Worm (Caenorhabditis elegans) whole organism, mixed stage, embryonic: ENCODE measurements around the gene F37A8.5.

Source experiments
- M03D4.4 ChIP-seq: sonication (generic microtip); optimal IDR thresholded peaks from 2 replicates; lab custom pipeline; 2017; ENCODE audit warnings: mild to moderate bottlenecking, missing genetic modification characterization, missing compliant biosample characterization
- bed-3 ChIP-seq: fragments of 200-800 bp; sonication (Bioruptor generic); optimal IDR thresholded peaks from 3 replicates; lab custom pipeline; 2018; ENCODE audit warnings: mild to moderate bottlenecking, missing genetic modification characterization, moderate library complexity, missing compliant biosample characterization
- blmp-1 ChIP-seq: fragments of 150-350 bp; optimal IDR thresholded peaks from 2 replicates; lab custom pipeline; 2014; ENCODE audit warnings: missing biosample characterization, missing genetic modification characterization
- ceh-39 ChIP-seq: fragments of 150-350 bp; optimal IDR thresholded peaks from 2 replicates; lab custom pipeline; 2014; ENCODE audit warnings: missing biosample characterization, missing genetic modification characterization
- ceh-43 ChIP-seq: fragments of 200-800 bp; sonication (Bioruptor generic); optimal IDR thresholded peaks from 2 replicates; lab custom pipeline; 2018; ENCODE audit warnings: mild to moderate bottlenecking, missing genetic modification characterization, moderate library complexity, missing compliant biosample characterization
- ceh-83 ChIP-seq: fragments of 200-800 bp; sonication (Bioruptor generic); optimal IDR thresholded peaks from 2 replicates; lab custom pipeline; 2018; ENCODE audit warnings: mild to moderate bottlenecking, missing genetic modification characterization, missing compliant biosample characterization
- ces-1 ChIP-seq: fragments of 150-350 bp; optimal IDR thresholded peaks from 2 replicates; lab custom pipeline; 2014; ENCODE audit warnings: missing biosample characterization, missing genetic modification reagents, missing genetic modification characterization
- cnd-1 ChIP-seq: fragments of 200-800 bp; sonication (Bioruptor generic); optimal IDR thresholded peaks from 2 replicates; lab custom pipeline; 2018; ENCODE audit warnings: mild to moderate bottlenecking, missing genetic modification characterization, missing compliant biosample characterization
- drap-1 ChIP-seq: fragments of 200-800 bp; sonication (Bioruptor generic); optimal IDR thresholded peaks from 3 replicates; lab custom pipeline; 2018; ENCODE audit warnings: mild to moderate bottlenecking, missing genetic modification characterization, missing compliant biosample characterization
- elt-1 ChIP-seq: sonication (generic microtip); optimal IDR thresholded peaks from 2 replicates; lab custom pipeline; 2017; ENCODE audit warnings: missing genetic modification characterization, mild to moderate bottlenecking, missing compliant biosample characterization, antibody characterized with exemption, moderate library complexity, borderline replicate concordance; ENCODE audit not compliant: insufficient read depth
- elt-3 ChIP-seq: fragments of 150-350 bp; optimal IDR thresholded peaks from 2 replicates; lab custom pipeline; 2014; ENCODE audit warnings: missing biosample characterization, missing genetic modification characterization
- flh-1 ChIP-seq: fragments of 200-800 bp; sonication (Bioruptor generic); optimal IDR thresholded peaks from 2 replicates; lab custom pipeline; 2018; ENCODE audit warnings: mild to moderate bottlenecking, missing genetic modification characterization, moderate library complexity, missing compliant biosample characterization
- ham-2 ChIP-seq: fragments of 200-800 bp; sonication (Bioruptor generic); optimal IDR thresholded peaks from 2 replicates; lab custom pipeline; 2018; ENCODE audit warnings: mild to moderate bottlenecking, missing genetic modification characterization, missing compliant biosample characterization
- hlh-1 ChIP-seq: fragments of 150-350 bp; optimal IDR thresholded peaks from 2 replicates; lab custom pipeline; 2014; ENCODE audit warnings: missing biosample characterization, missing genetic modification reagents, missing genetic modification characterization
- lin-13 ChIP-seq: fragments of 150-350 bp; optimal IDR thresholded peaks from 2 replicates; lab custom pipeline; 2014; ENCODE audit warnings: missing biosample characterization, missing genetic modification characterization
- lin-32 ChIP-seq: fragments of 200-800 bp; sonication (Bioruptor generic); optimal IDR thresholded peaks from 2 replicates; lab custom pipeline; 2018; ENCODE audit warnings: mild to moderate bottlenecking, missing genetic modification characterization, missing compliant biosample characterization
- lsy-2 ChIP-seq: fragments of 150-350 bp; optimal IDR thresholded peaks from 2 replicates; lab custom pipeline; 2014; ENCODE audit warnings: missing biosample characterization, missing genetic modification characterization
- mab-5 ChIP-seq: fragments of 150-350 bp; optimal IDR thresholded peaks from 2 replicates; lab custom pipeline; 2014; ENCODE audit warnings: missing biosample characterization, missing genetic modification characterization
- mep-1 ChIP-seq: fragments of 150-350 bp; optimal IDR thresholded peaks from 2 replicates; lab custom pipeline; 2017; ENCODE audit warnings: missing biosample characterization, missing genetic modification reagents, missing genetic modification characterization, inconsistent platforms
- mls-2 ChIP-seq: sonication (generic microtip); optimal IDR thresholded peaks from 2 replicates; lab custom pipeline; 2016; ENCODE audit warnings: mild to moderate bottlenecking, missing genetic modification characterization, moderate library complexity, missing compliant biosample characterization
- nhr-12 ChIP-seq: fragments of 150-350 bp; optimal IDR thresholded peaks from 2 replicates; lab custom pipeline; 2014; ENCODE audit warnings: missing biosample characterization, missing genetic modification characterization
- nhr-2 ChIP-seq: fragments of 150-350 bp; optimal IDR thresholded peaks from 2 replicates; lab custom pipeline; 2014; ENCODE audit warnings: missing biosample characterization, missing genetic modification characterization
- nhr-237 ChIP-seq: fragments of 150-350 bp; optimal IDR thresholded peaks from 2 replicates; lab custom pipeline; 2014; ENCODE audit warnings: missing biosample characterization, missing genetic modification characterization
- nhr-28 ChIP-seq: fragments of 150-350 bp; optimal IDR thresholded peaks from 2 replicates; lab custom pipeline; 2014; ENCODE audit warnings: missing biosample characterization, missing genetic modification characterization
- nhr-76 ChIP-seq: sonication (generic microtip); optimal IDR thresholded peaks from 2 replicates; lab custom pipeline; 2017; ENCODE audit warnings: missing biosample characterization, missing genetic modification characterization
- pha-4 ChIP-seq: fragments of 150-350 bp; optimal IDR thresholded peaks from 2 replicates; lab custom pipeline; 2018; ENCODE audit warnings: missing biosample characterization, missing genetic modification reagents, missing genetic modification characterization
- sem-2 ChIP-seq: fragments of 200-800 bp; sonication (Bioruptor generic); optimal IDR thresholded peaks from 2 replicates; lab custom pipeline; 2018; ENCODE audit warnings: mild to moderate bottlenecking, missing genetic modification characterization, missing compliant biosample characterization
- snpc-4 ChIP-seq: fragments of 150-350 bp; optimal IDR thresholded peaks from 2 replicates; lab custom pipeline; 2014; ENCODE audit warnings: missing biosample characterization, missing genetic modification characterization
- sptf-1 ChIP-seq: sonication (generic microtip); optimal IDR thresholded peaks from 2 replicates; lab custom pipeline; 2017; ENCODE audit warnings: mild to moderate bottlenecking, missing genetic modification characterization, moderate library complexity, missing compliant biosample characterization
- tbx-8 ChIP-seq: fragments of 200-800 bp; sonication (Bioruptor generic); optimal IDR thresholded peaks from 2 replicates; lab custom pipeline; 2018; ENCODE audit warnings: mild to moderate bottlenecking, missing genetic modification characterization, moderate library complexity, missing compliant biosample characterization
- unc-120 ChIP-seq: sonication (generic microtip); optimal IDR thresholded peaks from 2 replicates; lab custom pipeline; 2017; ENCODE audit warnings: missing genetic modification characterization, missing compliant biosample characterization; ENCODE audit not compliant: poor library complexity, severe bottlenecking
- unc-39 ChIP-seq: fragments of 150-350 bp; optimal IDR thresholded peaks from 2 replicates; lab custom pipeline; 2014; ENCODE audit warnings: missing biosample characterization, missing genetic modification characterization
- unc-62 ChIP-seq: fragments of 150-350 bp; optimal IDR thresholded peaks from 2 replicates; lab custom pipeline; 2014; ENCODE audit warnings: missing biosample characterization, missing genetic modification reagents, missing genetic modification characterization
- zip-8 ChIP-seq: fragments of 150-350 bp; optimal IDR thresholded peaks from 2 replicates; lab custom pipeline; 2014; ENCODE audit warnings: missing biosample characterization, missing genetic modification characterization
- ztf-11 ChIP-seq: fragments of 150-350 bp; optimal IDR thresholded peaks from 2 replicates; lab custom pipeline; 2014; ENCODE audit warnings: missing biosample characterization, missing genetic modification characterization

F37A8.5 gene

ce11 chrIII:3915705-3916104 lies 40.7 kb upstream of the F37A8.5 start:
- TF ChIP-seq ceh-83 (no peak), tbx-8 (GFP tag; lab: Kevin White, UChicago) (no peak), nhr-76 (tag; lab: Kevin White, UChicago) (no peak), ceh-39 (tag; lab: Kevin White, UChicago) (no peak), sptf-1 (tag; lab: Kevin White, UChicago) (no peak), nhr-2 (peak; percentile 4), mab-5 (tag; lab: Kevin White, UChicago) (no peak), ces-1 (GFP tag; lab: Kevin White, UChicago) (peak; percentile 37), mep-1 (tag; lab: Kevin White, UChicago) (peak; percentile 15), lsy-2 (tag; lab: Kevin White, UChicago) (no peak), elt-3 (tag; lab: Kevin White, UChicago) (no peak), ztf-11 (tag; lab: Kevin White, UChicago) (peak; percentile 24), unc-120 (tag; lab: Kevin White, UChicago) (peak; percentile 30), unc-62 (GFP tag; lab: Kevin White, UChicago) (peak; percentile 53), pha-4 (tag; lab: Kevin White, UChicago) (peak; percentile 4), ham-2 (GFP tag; lab: Kevin White, UChicago) (peak; percentile 88), hlh-1 (tag; lab: Kevin White, UChicago) (peak; percentile 79), cnd-1 (tag; lab: Kevin White, UChicago) (peak; percentile 12), lin-13 (tag; lab: Kevin White, UChicago) (no peak)

ce11 chrIII:3916624-3917023 lies 39.8 kb upstream of the F37A8.5 start, which contains the start of gene ccdc-47:
ccdc-47 (plus strand) TSS chrIII:3916967.
- peak; percentile 85 for TF ChIP-seq cnd-1 (tag; lab: Kevin White, UChicago)
- peak; percentile 68 for TF ChIP-seq mab-5 (tag; lab: Kevin White, UChicago)
- TF ChIP-seq elt-3 (tag; lab: Kevin White, UChicago): peak; percentile 62
- no peak for TF ChIP-seq nhr-12
- TF ChIP-seq tbx-8 (GFP tag; lab: Kevin White, UChicago): peak; percentile 63
- TF ChIP-seq ham-2 (GFP tag; lab: Kevin White, UChicago): peak; percentile 71
- peak; percentile 90 for TF ChIP-seq ztf-11 (tag; lab: Kevin White, UChicago)
- TF ChIP-seq lin-13 (tag; lab: Kevin White, UChicago): peak; percentile 62
- peak; percentile 83 for TF ChIP-seq ceh-43 (GFP tag; lab: Kevin White, UChicago)
- TF ChIP-seq ceh-83: peak; percentile 74
- peak; percentile 42 for TF ChIP-seq ceh-39 (tag; lab: Kevin White, UChicago)
- TF ChIP-seq nhr-237: peak; percentile 72
- peak; percentile 70 for TF ChIP-seq flh-1 (GFP tag; lab: Kevin White, UChicago)
- TF ChIP-seq unc-62 (GFP tag; lab: Kevin White, UChicago): no peak
- TF ChIP-seq sem-2 (GFP tag; lab: Kevin White, UChicago): peak; percentile 64
- peak; percentile 55 for TF ChIP-seq mep-1 (tag; lab: Kevin White, UChicago)
- TF ChIP-seq lin-32 (GFP tag; lab: Kevin White, UChicago): peak; percentile 71
- peak; percentile 48 for TF ChIP-seq bed-3 (GFP tag; lab: Kevin White, UChicago)
- TF ChIP-seq pha-4 (tag; lab: Kevin White, UChicago): peak; percentile 71
- peak; percentile 94 for TF ChIP-seq sptf-1 (tag; lab: Kevin White, UChicago)
- peak; percentile 41 for TF ChIP-seq nhr-28 (tag; lab: Kevin White, UChicago)
- TF ChIP-seq hlh-1 (tag; lab: Kevin White, UChicago): peak; percentile 84
- peak; percentile 27 for TF ChIP-seq elt-1 (tag; lab: Kevin White, UChicago)
- TF ChIP-seq mls-2 (tag; lab: Kevin White, UChicago): peak; percentile 93
- peak; percentile 62 for TF ChIP-seq blmp-1 (tag; lab: Kevin White, UChicago)
- peak; percentile 83 for TF ChIP-seq M03D4.4 (tag; lab: Kevin White, UChicago)
- TF ChIP-seq drap-1: peak; percentile 89
- TF ChIP-seq snpc-4 (tag; lab: Kevin White, UChicago): no peak
- TF ChIP-seq zip-8 (tag; lab: Kevin White, UChicago): no peak
- no peak for TF ChIP-seq nhr-2
- TF ChIP-seq ces-1 (GFP tag; lab: Kevin White, UChicago): peak; percentile 44
- TF ChIP-seq lsy-2 (tag; lab: Kevin White, UChicago): peak; percentile 65
- TF ChIP-seq nhr-76 (tag; lab: Kevin White, UChicago): peak; percentile 84
- TF ChIP-seq unc-120 (tag; lab: Kevin White, UChicago): peak; percentile 61
- TF ChIP-seq unc-39: peak; percentile 44
- TF ChIP-seq, all 35 proteins: peak for 30
